Worm (Caenorhabditis elegans) whole organism, L4/young adult: Measurements from ENCODE around the gene tbc-1.
"Not testable (repeated sequence)": the region's sequence is repeated elsewhere in the genome, so short reads cannot be mapped to it uniquely, and the experiment has no call there.

Source experiments
- W03F9.2 ChIP-seq: fragments of 150-350 bp; optimal IDR thresholded peaks from 2 replicates; lab custom pipeline; 2014; ENCODE audit warnings: missing biosample characterization, missing genetic modification characterization
- dao-5 ChIP-seq: sonication (generic microtip); optimal IDR thresholded peaks from 2 replicates; lab custom pipeline; 2016; ENCODE audit warnings: missing genotype, missing genetic modification characterization, moderate library complexity, missing compliant biosample characterization
- him-1 ChIP-seq: sonication (generic microtip); optimal IDR thresholded peaks from 2 replicates; lab custom pipeline; 2016; ENCODE audit warnings: missing genotype, missing genetic modification reagents, missing genetic modification characterization, missing compliant biosample characterization

Gene tbc-1

ce11 chrX:14960841-14961240 is 9.7 kb upstream of the tbc-1 start:
- no peak for TF ChIP-seq W03F9.2 (tag; lab: Kevin White, UChicago)
- no peak for TF ChIP-seq him-1 (tag; lab: Kevin White, UChicago)
- TF ChIP-seq dao-5 (tag; lab: Kevin White, UChicago): no peak

- no peak for TF ChIP-seq dao-5 (tag; lab: Kevin White, UChicago)
- no peak for TF ChIP-seq him-1 (tag; lab: Kevin White, UChicago)
- TF ChIP-seq W03F9.2 (tag; lab: Kevin White, UChicago): no peak
Measured at ce11 chrX:14961471-14961870, 9.1 kb upstream of the tbc-1 start, which contains the start of gene idpp-3. idpp-3 (minus strand) TSS chrX:14961571.

- TF ChIP-seq dao-5 (tag; lab: Kevin White, UChicago): no peak
Measured at ce11 chrX:14962456-14962855, 8.1 kb upstream of the tbc-1 start, which contains the start of gene rgs-10. rgs-10 (plus strand) TSS chrX:14962756.

ce11 chrX:14964253-14964652 is 6.3 kb upstream of the tbc-1 start, which contains the start of gene rgs-11:
rgs-11 (plus strand) TSS chrX:14964553.
- no peak for TF ChIP-seq him-1 (tag; lab: Kevin White, UChicago)
- no peak for TF ChIP-seq dao-5 (tag; lab: Kevin White, UChicago)
- TF ChIP-seq W03F9.2 (tag; lab: Kevin White, UChicago): no peak

- TF ChIP-seq him-1 (tag; lab: Kevin White, UChicago): no peak
- no peak for TF ChIP-seq W03F9.2 (tag; lab: Kevin White, UChicago)
- TF ChIP-seq dao-5 (tag; lab: Kevin White, UChicago): no peak
Measured at ce11 chrX:14965761-14966160, 4.8 kb upstream of the tbc-1 start, which contains the start of gene F45B8.5. F45B8.5 (plus strand) TSS chrX:14966061.

- TF ChIP-seq W03F9.2, him-1, dao-5 (tag; lab: Kevin White, UChicago): not testable (repeated sequence)
Measured at ce11 chrX:14966515-14966914, 4.0 kb upstream of the tbc-1 start, which contains the start of gene F20D1.22. F20D1.22 (plus strand) TSS chrX:14966815.

- TF ChIP-seq dao-5 (tag; lab: Kevin White, UChicago): no peak
- TF ChIP-seq him-1 (tag; lab: Kevin White, UChicago): no peak
- no peak for TF ChIP-seq W03F9.2 (tag; lab: Kevin White, UChicago)
Measured at ce11 chrX:14969615-14970014, 936 bp upstream of the tbc-1 start.

- no peak for TF ChIP-seq him-1 (tag; lab: Kevin White, UChicago)
- no peak for TF ChIP-seq dao-5 (tag; lab: Kevin White, UChicago)
Measured at ce11 chrX:14973085-14973484, 2.5 kb downstream of the tbc-1 start.

- no peak for TF ChIP-seq dao-5 (tag; lab: Kevin White, UChicago)
- TF ChIP-seq W03F9.2 (tag; lab: Kevin White, UChicago): peak; percentile 24
- TF ChIP-seq him-1 (tag; lab: Kevin White, UChicago): no peak
Measured at ce11 chrX:14975467-14976167, 5.1 kb downstream of the tbc-1 start, which contains the start of gene F20D1.3. F20D1.3 (plus strand) TSS chrX:14976117.

ce11 chrX:14976840-14977534 is 6.4 kb downstream of the tbc-1 start:
- TF ChIP-seq W03F9.2 (tag; lab: Kevin White, UChicago) (no peak), him-1 (tag; lab: Kevin White, UChicago) (no peak), dao-5 (tag; lab: Kevin White, UChicago) (no peak)

ce11 chrX:14978756-14979155 is 8.2 kb downstream of the tbc-1 start:
- TF ChIP-seq dao-5 (tag; lab: Kevin White, UChicago) (no peak), W03F9.2 (tag; lab: Kevin White, UChicago) (peak; percentile 47)

- TF ChIP-seq him-1 (tag; lab: Kevin White, UChicago) (no peak), dao-5 (tag; lab: Kevin White, UChicago) (no peak), W03F9.2 (tag; lab: Kevin White, UChicago) (no peak)
Measured at ce11 chrX:14979388-14979787, 8.8 kb downstream of the tbc-1 start, which contains the start of gene emre-1. emre-1 (plus strand) TSS chrX:14979688.

- TF ChIP-seq dao-5 (tag; lab: Kevin White, UChicago) (no peak), him-1 (tag; lab: Kevin White, UChicago) (no peak), W03F9.2 (tag; lab: Kevin White, UChicago) (no peak)
Measured at ce11 chrX:14982525-14982924, 12.0 kb downstream of the tbc-1 start, which contains the start of gene plp-2. plp-2 (minus strand) TSS chrX:14982804.
